Worm (Caenorhabditis elegans) whole organism, L3 larva: ENCODE results near the gene attf-4.

Experiments
- ceh-16 ChIP-seq: sonication (generic microtip); optimal IDR thresholded peaks from 2 replicates; lab custom pipeline; 2017; ENCODE audit warnings: missing biosample characterization, missing genetic modification characterization
- ceh-28 ChIP-seq: fragments of 150-350 bp; optimal IDR thresholded peaks from 2 replicates; lab custom pipeline; 2014; ENCODE audit warnings: missing biosample characterization, missing genetic modification reagents, missing genetic modification characterization
- ceh-82 ChIP-seq: fragments of 150-350 bp; optimal IDR thresholded peaks from 2 replicates; lab custom pipeline; 2014; ENCODE audit warnings: missing biosample characterization, missing genetic modification characterization
- daf-12 ChIP-seq: fragments of 150-350 bp; optimal IDR thresholded peaks from 2 replicates; lab custom pipeline; 2014; ENCODE audit warnings: missing biosample characterization, missing genetic modification reagents, missing genetic modification characterization
- egl-5 ChIP-seq: fragments of 150-350 bp; optimal IDR thresholded peaks from 2 replicates; lab custom pipeline; 2017; ENCODE audit warnings: missing biosample characterization, missing genetic modification reagents, missing genetic modification characterization, inconsistent platforms
- elt-2 ChIP-seq: sonication (generic microtip); optimal IDR thresholded peaks from 2 replicates; lab custom pipeline; 2016; ENCODE audit warnings: missing genetic modification reagents, mild to moderate bottlenecking, missing genetic modification characterization, missing compliant biosample characterization
- elt-3 ChIP-seq, 3 experiments: fragments of 150-350 bp in 1 of 3; sonication (generic microtip) in 2 of 3; optimal IDR thresholded peaks; 2 replicates in 2 of 3; 4 replicates in 1 of 3; lab custom pipeline; 2014 to 2017; ENCODE audit warnings: missing biosample characterization in 3 of 3, missing genetic modification characterization in 3 of 3
- fkh-2 ChIP-seq: fragments of 150-350 bp; optimal IDR thresholded peaks from 2 replicates; lab custom pipeline; 2014; ENCODE audit warnings: missing biosample characterization, missing genetic modification reagents, missing genetic modification characterization
- hmg-11 ChIP-seq: sonication (generic microtip); optimal IDR thresholded peaks from 2 replicates; lab custom pipeline; 2016; ENCODE audit warnings: missing genetic modification characterization, missing compliant biosample characterization
- lin-39 ChIP-seq: fragments of 150-350 bp; optimal IDR thresholded peaks from 2 replicates; lab custom pipeline; 2018; ENCODE audit warnings: missing biosample characterization, missing genetic modification reagents, missing genetic modification characterization
- lsy-12 ChIP-seq: sonication (generic microtip); optimal IDR thresholded peaks from 2 replicates; lab custom pipeline; 2016; ENCODE audit warnings: mild to moderate bottlenecking, missing genetic modification characterization, missing compliant biosample characterization
- nfya-1 ChIP-seq: sonication (generic microtip); optimal IDR thresholded peaks from 2 replicates; lab custom pipeline; 2017; ENCODE audit warnings: missing genetic modification characterization, mild to moderate bottlenecking, missing compliant biosample characterization, antibody characterized with exemption, moderate library complexity; ENCODE audit not compliant: insufficient read depth
- nhr-23 ChIP-seq: fragments of 150-350 bp; optimal IDR thresholded peaks from 2 replicates; lab custom pipeline; 2014; ENCODE audit warnings: missing biosample characterization, missing genetic modification reagents, missing genetic modification characterization
- nhr-237 ChIP-seq: fragments of 150-350 bp; optimal IDR thresholded peaks from 2 replicates; lab custom pipeline; 2014; ENCODE audit warnings: missing biosample characterization, missing genetic modification characterization
- nhr-25 ChIP-seq: sonication (generic microtip); optimal IDR thresholded peaks from 2 replicates; lab custom pipeline; 2017; ENCODE audit warnings: missing biosample characterization, missing genetic modification characterization
- nhr-28 ChIP-seq: fragments of 150-350 bp; optimal IDR thresholded peaks from 2 replicates; lab custom pipeline; 2014; ENCODE audit warnings: missing biosample characterization, missing genetic modification characterization
- nhr-43 ChIP-seq: sonication (generic microtip); optimal IDR thresholded peaks from 2 replicates; lab custom pipeline; 2016; ENCODE audit warnings: mild to moderate bottlenecking, missing genetic modification characterization, missing compliant biosample characterization; ENCODE audit not compliant: poor library complexity, severe bottlenecking
- nhr-67 ChIP-seq: fragments of 150-350 bp; optimal IDR thresholded peaks from 2 replicates; lab custom pipeline; 2014; ENCODE audit warnings: missing biosample characterization, missing genetic modification characterization
- nhr-76 ChIP-seq: fragments of 150-350 bp; sonication (generic microtip); optimal IDR thresholded peaks from 5 replicates; lab custom pipeline; 2014; ENCODE audit warnings: missing biosample characterization, missing genetic modification characterization
- nhr-77 ChIP-seq: fragments of 150-350 bp; optimal IDR thresholded peaks from 2 replicates; lab custom pipeline; 2014; ENCODE audit warnings: missing biosample characterization, missing genetic modification characterization
- pha-4 ChIP-seq: fragments of 150-350 bp; optimal IDR thresholded peaks from 2 replicates; lab custom pipeline; 2014; ENCODE audit warnings: missing biosample characterization, missing genetic modification reagents, missing genetic modification characterization
- sea-2 ChIP-seq: fragments of 150-350 bp; sonication (generic microtip); optimal IDR thresholded peaks from 4 replicates; lab custom pipeline; 2014; ENCODE audit warnings: missing biosample characterization, missing genetic modification reagents, missing genetic modification characterization
- tbx-2 ChIP-seq: sonication (generic microtip); optimal IDR thresholded peaks from 2 replicates; lab custom pipeline; 2016; ENCODE audit warnings: mild to moderate bottlenecking, missing genetic modification characterization, missing compliant biosample characterization
- unc-39 ChIP-seq: sonication (generic microtip); optimal IDR thresholded peaks from 4 replicates; lab custom pipeline; 2017; ENCODE audit warnings: missing biosample characterization, missing genetic modification characterization
- ztf-11 ChIP-seq: fragments of 150-350 bp; optimal IDR thresholded peaks from 2 replicates; lab custom pipeline; 2014; ENCODE audit warnings: missing biosample characterization, missing genetic modification characterization
- ztf-4 ChIP-seq: fragments of 150-350 bp; optimal IDR thresholded peaks from 2 replicates; lab custom pipeline; 2014; ENCODE audit warnings: missing biosample characterization, missing genetic modification characterization

Gene attf-4

ce11 chrIII:6056770-6057169 lies 23.6 kb upstream of the attf-4 start, which contains the start of gene clc-10:
Gene clc-10 (plus strand): TSS chrIII:6057070.
- no peak for TF ChIP-seq nhr-67
- TF ChIP-seq nhr-77 (tag; lab: Kevin White, UChicago): no peak
- TF ChIP-seq lin-39 (tag; lab: Kevin White, UChicago): no peak
- TF ChIP-seq ceh-16 (tag; lab: Kevin White, UChicago): no peak
- no peak for TF ChIP-seq elt-2 (tag; lab: Kevin White, UChicago)
- TF ChIP-seq ztf-4: no peak
- TF ChIP-seq nhr-76 (tag; lab: Kevin White, UChicago): no peak
- TF ChIP-seq egl-5 (tag; lab: Kevin White, UChicago): no peak
- no peak for TF ChIP-seq fkh-2 (tag; lab: Kevin White, UChicago)
- no peak for TF ChIP-seq nhr-23
- no peak for TF ChIP-seq hmg-11
- no peak for TF ChIP-seq ceh-28 (tag; lab: Kevin White, UChicago)
- TF ChIP-seq, all 47 proteins: peak for 0

- no peak for TF ChIP-seq lsy-12
- TF ChIP-seq daf-12 (tag; lab: Kevin White, UChicago): no peak
- TF ChIP-seq nhr-237: no peak
- TF ChIP-seq elt-3 (tag; optimal IDR thresholded peaks at IDR 0.05; lab: Kevin White, UChicago): no peak
- TF ChIP-seq, all 47 proteins: peak for 0
Observed at ce11 chrIII:6067557-6067956, 12.8 kb upstream of the attf-4 start, which contains the start of gene mapk-15. Gene mapk-15 (plus strand): TSS chrIII:6067857.

DNA sequence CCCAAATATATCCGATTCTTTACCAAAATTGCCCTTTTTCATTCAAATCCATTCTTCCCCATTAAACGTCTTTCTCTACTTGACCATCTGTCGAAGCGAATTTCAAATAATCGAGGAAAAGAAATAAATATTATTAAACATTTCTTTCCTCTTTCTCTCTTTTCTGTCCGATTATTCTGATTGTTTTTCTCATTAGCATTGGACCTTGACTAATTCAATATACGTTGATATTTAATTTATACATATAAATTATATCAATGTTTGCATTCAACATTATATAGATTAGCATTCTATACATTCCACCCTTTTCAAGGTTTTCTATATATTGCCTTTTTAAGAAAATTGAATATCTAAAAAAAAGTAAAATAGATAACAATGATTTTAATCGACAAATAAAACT lies 7.4 kb upstream of the attf-4 start:
- peak; percentile 8 for TF ChIP-seq pha-4
- no peak for TF ChIP-seq ceh-82

ce11 chrIII:6073673-6074331 lies 6.6 kb upstream of the attf-4 start:
- TF ChIP-seq ztf-11 (tag; lab: Kevin White, UChicago): no peak
- peak; percentile 19 for TF ChIP-seq nhr-25 (tag; lab: Kevin White, UChicago)
- no peak for TF ChIP-seq nhr-76 (tag; lab: Kevin White, UChicago)

DNA sequence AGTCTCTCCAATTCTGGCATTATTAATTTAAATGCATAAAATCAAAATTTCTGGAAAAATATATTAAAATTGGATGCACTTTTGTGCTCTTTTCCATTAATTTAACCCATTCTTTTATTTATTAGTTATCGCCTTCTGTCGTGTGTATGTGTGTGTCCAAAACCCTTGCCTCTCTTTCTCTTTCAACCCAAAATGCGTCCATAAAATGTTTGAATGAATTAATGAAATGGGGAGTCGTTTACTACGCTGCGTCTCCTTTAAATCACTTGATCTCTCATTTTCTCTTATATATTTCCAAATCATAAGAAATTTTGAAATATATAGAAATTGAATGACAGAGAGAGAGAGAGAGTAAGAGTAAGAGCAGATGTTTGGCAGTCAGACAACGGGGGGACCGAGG lies 2.4 kb upstream of the attf-4 start:
- TF ChIP-seq elt-2 (tag; lab: Kevin White, UChicago): peak; percentile 2
- peak; percentile 1 for TF ChIP-seq pha-4
- no peak for TF ChIP-seq nhr-43 (tag; lab: Kevin White, UChicago)
- TF ChIP-seq egl-5 (tag; lab: Kevin White, UChicago): peak; percentile 41

- TF ChIP-seq unc-39 (tag; lab: Kevin White, UChicago): no peak
- peak; percentile 13 for TF ChIP-seq pha-4
- TF ChIP-seq ceh-82: no peak
- TF ChIP-seq sea-2 (GFP tag; lab: Kevin White, UChicago): no peak
- peak; percentile 1 for TF ChIP-seq nfya-1 (tag; lab: Kevin White, UChicago)
Observed at ce11 chrIII:6078917-6079316, 1.4 kb upstream of the attf-4 start.

ce11 chrIII:6085311-6085710 lies 4.9 kb downstream of the attf-4 start:
- TF ChIP-seq lsy-12: no peak
- no peak for TF ChIP-seq tbx-2 (tag; lab: Kevin White, UChicago)
- no peak for TF ChIP-seq nhr-25 (tag; lab: Kevin White, UChicago)
- TF ChIP-seq lin-39 (tag; lab: Kevin White, UChicago): no peak
- no peak for TF ChIP-seq nhr-77 (tag; lab: Kevin White, UChicago)
- TF ChIP-seq ceh-28 (tag; lab: Kevin White, UChicago): no peak
- TF ChIP-seq ceh-82: no peak
- TF ChIP-seq nhr-28 (tag; lab: Kevin White, UChicago): no peak
- TF ChIP-seq pha-4: no peak
- TF ChIP-seq ztf-4: no peak
